Worm (Caenorhabditis elegans): ENCODE data around the gene F35A5.5.
A peak's percentile ranks its signal among the peaks of the same experiment; 100 is the strongest.

F35A5.5 gene

ce11 chrX:3823869-3824268 is 28.3 kb upstream of the F35A5.5 start (continued):
- TF ChIP-seq somi-1 (GFP tag; optimal IDR thresholded peaks at IDR 0.05) (no peak), F33H1.4 (GFP tag; IDR thresholded peaks at IDR 0.05) (no peak), die-1 (tag; optimal IDR thresholded peaks at IDR 0.05) (no peak), sdz-38 (tag; optimal IDR thresholded peaks at IDR 0.05) (no peak), lin-54 (GFP tag; optimal IDR thresholded peaks at IDR 0.05) (no peak), madf-3 (GFP tag; IDR thresholded peaks at IDR 0.05) (no peak), hmg-20 (GFP tag; IDR thresholded peaks at IDR 0.05) (no peak), chd-7 (tag; optimal IDR thresholded peaks at IDR 0.05) (peak; percentile 24), egrh-3 (GFP tag; IDR thresholded peaks at IDR 0.05) (no peak), rec-8 (tag; optimal IDR thresholded peaks at IDR 0.05) (no peak), F37B4.10 (GFP tag; IDR thresholded peaks at IDR 0.05) (no peak), Y53F4B.3 (GFP tag; IDR thresholded peaks at IDR 0.05) (no peak), hmg-1.2 (GFP tag; IDR thresholded peaks at IDR 0.05) (no peak), Y53G8AR.9 (GFP tag; conservative IDR thresholded peaks at IDR 0.05) (no peak), ceh-27 (GFP tag; optimal IDR thresholded peaks at IDR 0.05) (no peak), hrde-1 (tag; optimal IDR thresholded peaks at IDR 0.05; ENCODE audit: borderline replicate concordance) (no peak), F57A8.1 (GFP tag; optimal IDR thresholded peaks at IDR 0.05) (no peak), unc-130 (GFP tag; optimal IDR thresholded peaks at IDR 0.05) (no peak), dpff-1 (tag; optimal IDR thresholded peaks at IDR 0.05) (no peak), F23B12.7 (tag; optimal IDR thresholded peaks at IDR 0.05; ENCODE audit: insufficient read depth) (no peak), lag-1 (GFP tag; IDR thresholded peaks at IDR 0.05) (no peak), zim-3 (tag; optimal IDR thresholded peaks at IDR 0.05) (no peak), F10E7.11 (tag; optimal IDR thresholded peaks at IDR 0.05) (no peak), cebp-1 (GFP tag; IDR thresholded peaks at IDR 0.05) (no peak; the same call in 1 of the 2 replicates), cebp-1 (tag; optimal IDR thresholded peaks at IDR 0.05) (peak; percentile 66), lsl-1 (GFP tag; optimal IDR thresholded peaks at IDR 0.05) (no peak), B0019.2 (GFP tag; conservative IDR thresholded peaks at IDR 0.05) (no peak), snpc-4 (GFP tag; optimal IDR thresholded peaks at IDR 0.05) (no peak), snpc-4 (tag; optimal IDR thresholded peaks at IDR 0.05) (peak in 1 of 4 experiments; percentile 14), Y56A3A.18 (GFP tag; IDR thresholded peaks at IDR 0.05) (no peak), tbp1 (GFP tag; optimal IDR thresholded peaks at IDR 0.05) (no peak), ceh-100 (GFP tag; IDR thresholded peaks at IDR 0.05) (no peak), mel-28 (tag; optimal IDR thresholded peaks at IDR 0.05; ENCODE audit: borderline replicate concordance) (no peak), efl-1 (GFP tag; optimal IDR thresholded peaks at IDR 0.05) (no peak), T07F8.4 (tag; optimal IDR thresholded peaks at IDR 0.05) (no peak), ekl-4 (GFP tag; IDR thresholded peaks at IDR 0.05) (no peak), nhr-27 (tag; optimal IDR thresholded peaks at IDR 0.05) (no peak), ZK185.1 (tag; optimal IDR thresholded peaks at IDR 0.05; ENCODE audit: poor library complexity, severe bottlenecking) (peak; percentile 48), let-607 (tag; optimal IDR thresholded peaks at IDR 0.05) (peak; percentile 39 to 79), F22D6.2 (tag; optimal IDR thresholded peaks at IDR 0.05) (no peak), madf-8 (GFP tag; conservative IDR thresholded peaks at IDR 0.05) (no peak), snpc-1.1 (tag; optimal IDR thresholded peaks at IDR 0.05; ENCODE audit: insufficient read depth) (no peak), repo-1 (tag; optimal IDR thresholded peaks at IDR 0.05) (no peak), nhr-90 (tag; optimal IDR thresholded peaks at IDR 0.05) (no peak), ets-4 (GFP tag; optimal IDR thresholded peaks at IDR 0.05) (peak; percentile 67), dox-1 (GFP tag; IDR thresholded peaks at IDR 0.05) (no peak), ztf-18 (tag; optimal IDR thresholded peaks at IDR 0.05) (no peak), unc-62 (GFP tag; optimal IDR thresholded peaks at IDR 0.05) (peak; percentile 32), him-1 (tag; optimal IDR thresholded peaks at IDR 0.05) (no peak)

All from whole organism, young adult.